Worm (Caenorhabditis elegans) whole organism, L2 larva: ENCODE measurements around the gene sqv-2.

ENCODE experiments used
- C34F6.9 ChIP-seq: fragments of 150-350 bp; optimal IDR thresholded peaks from 2 replicates; lab custom pipeline; 2014; ENCODE audit warnings: missing biosample characterization, missing genetic modification characterization
- F13H6.1 ChIP-seq: sonication (generic microtip); optimal IDR thresholded peaks from 2 replicates; lab custom pipeline; 2016; ENCODE audit warnings: missing genetic modification characterization, missing compliant biosample characterization
- R02D3.7 ChIP-seq: fragments of 150-350 bp; optimal IDR thresholded peaks from 2 replicates; lab custom pipeline; 2014; ENCODE audit warnings: missing biosample characterization, missing genetic modification characterization
- Y55F3AM.14 ChIP-seq: fragments of 200-800 bp; sonication (Bioruptor generic); optimal IDR thresholded peaks from 2 replicates; lab custom pipeline; 2018; ENCODE audit warnings: mild to moderate bottlenecking, missing genetic modification characterization, missing compliant biosample characterization
- ZK546.5 ChIP-seq: sonication (generic microtip); optimal IDR thresholded peaks from 2 replicates; lab custom pipeline; 2017; ENCODE audit warnings: missing biosample characterization, missing genetic modification characterization
- alr-1 ChIP-seq: fragments of 150-350 bp; optimal IDR thresholded peaks from 2 replicates; lab custom pipeline; 2014; ENCODE audit warnings: missing biosample characterization, missing genetic modification characterization
- aly-2 ChIP-seq: fragments of 150-350 bp; optimal IDR thresholded peaks from 2 replicates; lab custom pipeline; 2014; ENCODE audit warnings: missing biosample characterization, missing genetic modification characterization
- ama-1 ChIP-seq: fragments of 150-350 bp; optimal IDR thresholded peaks from 2 replicates; lab custom pipeline; 2018; ENCODE audit warnings: inconsistent platforms
- blmp-1 ChIP-seq: sonication (generic microtip); optimal IDR thresholded peaks from 2 replicates; lab custom pipeline; 2017; ENCODE audit warnings: missing genetic modification characterization, mild to moderate bottlenecking, missing compliant biosample characterization, antibody characterized with exemption, moderate library complexity; ENCODE audit not compliant: insufficient read depth
- ceh-16 ChIP-seq: fragments of 150-350 bp; optimal IDR thresholded peaks from 2 replicates; lab custom pipeline; 2014; ENCODE audit warnings: missing biosample characterization, missing genetic modification characterization
- ceh-82 ChIP-seq: fragments of 150-350 bp; optimal IDR thresholded peaks from 2 replicates; lab custom pipeline; 2014; ENCODE audit warnings: missing biosample characterization, missing genetic modification characterization
- crh-2 ChIP-seq: sonication (generic microtip); optimal IDR thresholded peaks from 2 replicates; lab custom pipeline; 2017; ENCODE audit warnings: missing biosample characterization, missing genetic modification characterization
- dmd-4 ChIP-seq: sonication (generic microtip); optimal IDR thresholded peaks from 2 replicates; lab custom pipeline; 2017; ENCODE audit warnings: missing biosample characterization, missing genetic modification characterization
- egl-27 ChIP-seq: sonication (generic microtip); optimal IDR thresholded peaks from 3 replicates; lab custom pipeline; 2017; ENCODE audit warnings: missing biosample characterization, missing genetic modification reagents, missing genetic modification characterization
- elt-1 ChIP-seq: fragments of 150-350 bp; optimal IDR thresholded peaks from 2 replicates; lab custom pipeline; 2014; ENCODE audit warnings: missing biosample characterization, missing genetic modification characterization
- elt-3 ChIP-seq: sonication (generic microtip); optimal IDR thresholded peaks from 2 replicates; lab custom pipeline; 2017; ENCODE audit warnings: missing biosample characterization, missing genetic modification characterization
- fos-1 ChIP-seq: fragments of 150-350 bp; optimal IDR thresholded peaks from 2 replicates; lab custom pipeline; 2014; ENCODE audit warnings: missing biosample characterization, missing genetic modification characterization
- gmeb-1 ChIP-seq: fragments of 150-350 bp; optimal IDR thresholded peaks from 2 replicates; lab custom pipeline; 2014; ENCODE audit warnings: missing biosample characterization, missing genetic modification characterization
- lin-11 ChIP-seq: fragments of 150-350 bp; sonication (generic microtip); optimal IDR thresholded peaks from 2 replicates; lab custom pipeline; 2014; ENCODE audit warnings: missing biosample characterization, missing genetic modification characterization, inconsistent platforms, mixed read lengths
- lin-13 ChIP-seq: fragments of 150-350 bp; optimal IDR thresholded peaks from 2 replicates; lab custom pipeline; 2014; ENCODE audit warnings: missing biosample characterization, missing genetic modification reagents, missing genetic modification characterization
- lin-39 ChIP-seq: fragments of 150-350 bp; optimal IDR thresholded peaks from 2 replicates; lab custom pipeline; 2014; ENCODE audit warnings: missing biosample characterization, missing genetic modification reagents, missing genetic modification characterization
- lsy-2 ChIP-seq, 2 experiments: fragments of 150-350 bp in 1 of 2; sonication (generic microtip) in 1 of 2; optimal IDR thresholded peaks; 2 replicates each; lab custom pipeline; 2014 to 2017; ENCODE audit warnings: missing biosample characterization in 2 of 2, missing genetic modification characterization in 2 of 2
- mab-5 ChIP-seq: fragments of 150-350 bp; optimal IDR thresholded peaks from 2 replicates; lab custom pipeline; 2014; ENCODE audit warnings: missing biosample characterization, missing genetic modification characterization
- mbf-1 ChIP-seq: sonication (generic microtip); optimal IDR thresholded peaks from 2 replicates; lab custom pipeline; 2017; ENCODE audit warnings: missing biosample characterization, missing genetic modification characterization
- mdl-1 ChIP-seq, 2 experiments: fragments of 150-350 bp in 1 of 2; sonication (generic microtip) in 1 of 2; optimal IDR thresholded peaks; 2 replicates each; lab custom pipeline; 2017; ENCODE audit warnings: missing biosample characterization in 2 of 2, missing genetic modification characterization in 2 of 2
- nhr-10 ChIP-seq: sonication (generic microtip); optimal IDR thresholded peaks from 2 replicates; lab custom pipeline; 2017; ENCODE audit warnings: missing biosample characterization, missing genetic modification characterization
- nhr-11 ChIP-seq: fragments of 150-350 bp; optimal IDR thresholded peaks from 2 replicates; lab custom pipeline; 2014; ENCODE audit warnings: missing biosample characterization, missing genetic modification characterization
- nhr-12 ChIP-seq: fragments of 150-350 bp; optimal IDR thresholded peaks from 2 replicates; lab custom pipeline; 2014; ENCODE audit warnings: missing biosample characterization, missing genetic modification characterization
- nhr-129 ChIP-seq: fragments of 150-350 bp; optimal IDR thresholded peaks from 2 replicates; lab custom pipeline; 2014; ENCODE audit warnings: missing biosample characterization, missing genetic modification characterization
- nhr-21 ChIP-seq: fragments of 150-350 bp; optimal IDR thresholded peaks from 2 replicates; lab custom pipeline; 2014; ENCODE audit warnings: missing biosample characterization, missing genetic modification characterization
- nhr-23 ChIP-seq: fragments of 150-350 bp; optimal IDR thresholded peaks from 2 replicates; lab custom pipeline; 2014; ENCODE audit warnings: missing biosample characterization, missing genetic modification reagents, missing genetic modification characterization
- nhr-237 ChIP-seq: fragments of 150-350 bp; optimal IDR thresholded peaks from 2 replicates; lab custom pipeline; 2014; ENCODE audit warnings: missing biosample characterization, missing genetic modification characterization
- nhr-25 ChIP-seq: fragments of 150-350 bp; sonication (generic microtip); optimal IDR thresholded peaks from 3 replicates; lab custom pipeline; 2014; ENCODE audit warnings: missing biosample characterization, missing genetic modification characterization
- nhr-6 ChIP-seq: fragments of 150-350 bp; optimal IDR thresholded peaks from 2 replicates; lab custom pipeline; 2014; ENCODE audit warnings: missing biosample characterization, missing genetic modification characterization
- nhr-77 ChIP-seq: fragments of 150-350 bp; optimal IDR thresholded peaks from 2 replicates; lab custom pipeline; 2014; ENCODE audit warnings: missing biosample characterization, missing genetic modification characterization
- peb-1 ChIP-seq: fragments of 150-350 bp; optimal IDR thresholded peaks from 2 replicates; lab custom pipeline; 2014; ENCODE audit warnings: missing biosample characterization, missing genetic modification characterization
- sem-4 ChIP-seq: fragments of 150-350 bp; optimal IDR thresholded peaks from 2 replicates; lab custom pipeline; 2014; ENCODE audit warnings: missing biosample characterization, missing genetic modification reagents, missing genetic modification characterization
- skn-1 ChIP-seq: sonication (generic microtip); optimal IDR thresholded peaks from 2 replicates; lab custom pipeline; 2017; ENCODE audit warnings: missing biosample characterization, missing genetic modification characterization
- sma-3 ChIP-seq: sonication (generic microtip); optimal IDR thresholded peaks from 2 replicates; lab custom pipeline; 2016; ENCODE audit warnings: missing genetic modification reagents, missing genetic modification characterization, missing compliant biosample characterization
- sma-9 ChIP-seq, 2 experiments: fragments of 150-350 bp in 1 of 2; sonication (generic microtip) in 1 of 2; optimal IDR thresholded peaks; 2 replicates each; lab custom pipeline; 2014 to 2016; ENCODE audit warnings: missing genetic modification characterization in 2 of 2, mild to moderate bottlenecking in 1 of 2, missing biosample characterization in 1 of 2, missing compliant biosample characterization in 1 of 2, missing genetic modification reagents in 1 of 2, moderate library complexity in 1 of 2
- snpc-4 ChIP-seq: fragments of 150-350 bp; optimal IDR thresholded peaks from 2 replicates; lab custom pipeline; 2014; ENCODE audit warnings: missing biosample characterization, missing genetic modification characterization
- unc-39 ChIP-seq: fragments of 150-350 bp; optimal IDR thresholded peaks from 2 replicates; lab custom pipeline; 2014; ENCODE audit warnings: missing biosample characterization, missing genetic modification characterization
- unc-55 ChIP-seq: fragments of 150-350 bp; sonication (generic microtip); optimal IDR thresholded peaks from 3 replicates; lab custom pipeline; 2014; ENCODE audit warnings: missing biosample characterization, missing genetic modification reagents, missing genetic modification characterization
- unc-62 ChIP-seq: fragments of 150-350 bp; optimal IDR thresholded peaks from 2 replicates; lab custom pipeline; 2014; ENCODE audit warnings: missing biosample characterization, missing genetic modification reagents, missing genetic modification characterization
- zag-1 ChIP-seq: fragments of 150-350 bp; optimal IDR thresholded peaks from 2 replicates; lab custom pipeline; 2014; ENCODE audit warnings: missing biosample characterization, missing genetic modification characterization
- ztf-1 ChIP-seq: fragments of 200-800 bp; sonication (Bioruptor generic); conservative IDR thresholded peaks from 2 replicates; pipeline ENCODE4 v1.3.6; 2022; ENCODE audit warnings: missing genetic modification characterization, missing compliant biosample characterization
- ztf-11 ChIP-seq: sonication (generic microtip); optimal IDR thresholded peaks from 2 replicates; lab custom pipeline; 2017; ENCODE audit warnings: missing biosample characterization, missing genetic modification characterization
- ztf-4 ChIP-seq: fragments of 150-350 bp; optimal IDR thresholded peaks from 2 replicates; lab custom pipeline; 2014; ENCODE audit warnings: missing biosample characterization, missing genetic modification characterization

Gene sqv-2

DNA sequence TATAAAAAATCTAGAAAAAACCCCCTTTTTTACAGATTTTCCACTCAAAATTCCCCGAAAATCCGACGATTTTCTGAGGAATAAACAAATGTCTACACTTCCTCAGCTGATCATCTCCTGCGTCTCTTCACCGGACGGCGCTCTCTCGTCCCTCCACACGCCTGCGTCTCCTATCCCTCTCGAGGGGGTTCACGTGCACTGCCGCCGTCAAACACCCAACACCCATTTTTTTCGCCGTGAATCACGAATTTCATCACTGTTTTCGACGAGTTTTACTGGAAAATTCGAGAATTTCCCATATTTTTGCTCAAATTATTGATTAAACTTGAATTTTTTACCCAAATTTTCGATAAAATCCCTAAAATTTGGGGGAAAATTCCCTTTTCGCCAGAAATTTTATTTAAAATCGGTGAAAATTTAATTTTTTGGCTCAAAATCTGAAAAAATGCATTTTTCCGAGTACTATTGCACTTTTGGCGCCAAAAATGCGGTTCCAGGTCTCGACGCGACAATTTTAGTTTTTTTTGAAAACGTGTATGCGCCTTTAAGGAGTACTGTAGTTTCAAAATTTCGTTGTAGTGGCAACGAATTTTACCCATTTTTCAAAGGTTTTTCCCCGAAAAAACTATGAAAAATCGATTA is 26.7 kb upstream of the sqv-2 start:
- TF ChIP-seq crh-2: peak; percentile 28
- TF ChIP-seq zag-1 (tag; lab: Kevin White, UChicago): no peak
- TF ChIP-seq nhr-129 (tag; lab: Kevin White, UChicago): peak; percentile 48
- no peak for TF ChIP-seq mab-5
- TF ChIP-seq elt-1 (tag; lab: Kevin White, UChicago): no peak
- no peak for TF ChIP-seq egl-27 (tag; lab: Kevin White, UChicago)
- TF ChIP-seq ceh-82 (tag; lab: Kevin White, UChicago): no peak
- no peak for TF ChIP-seq skn-1 (tag; lab: Kevin White, UChicago)
- TF ChIP-seq nhr-237: no peak
- TF ChIP-seq ama-1 (lab: Kevin White, UChicago): no peak
- no peak for TF ChIP-seq alr-1 (tag; lab: Kevin White, UChicago)
- TF ChIP-seq nhr-11 (tag; lab: Kevin White, UChicago): no peak
- peak; percentile 26 to 62 for TF ChIP-seq lsy-2 (tag; optimal IDR thresholded peaks at IDR 0.05; lab: Kevin White, UChicago)
- TF ChIP-seq mbf-1: no peak
- no peak for TF ChIP-seq nhr-10
- no peak for TF ChIP-seq nhr-23 (tag; lab: Kevin White, UChicago)
- TF ChIP-seq blmp-1 (tag; lab: Kevin White, UChicago): no peak
- peak; percentile 6 for TF ChIP-seq lin-11 (tag; lab: Kevin White, UChicago)
- no peak for TF ChIP-seq nhr-12 (tag; lab: Kevin White, UChicago)
- no peak for TF ChIP-seq ceh-16 (tag; lab: Kevin White, UChicago)
- TF ChIP-seq ztf-1 (GFP tag; lab: Robert Waterston, UW): no peak
- no peak for TF ChIP-seq nhr-77 (tag; lab: Kevin White, UChicago)
- TF ChIP-seq elt-3 (tag; lab: Kevin White, UChicago): no peak
- TF ChIP-seq nhr-6 (tag; lab: Kevin White, UChicago): no peak
- TF ChIP-seq ztf-4 (tag; lab: Kevin White, UChicago): no peak
- TF ChIP-seq sma-9 (GFP tag; optimal IDR thresholded peaks at IDR 0.05; lab: Kevin White, UChicago): peak; percentile 52
- no peak for TF ChIP-seq sma-9 (tag; optimal IDR thresholded peaks at IDR 0.05; lab: Kevin White, UChicago)
- TF ChIP-seq lin-39 (tag; lab: Kevin White, UChicago): no peak
- TF ChIP-seq sma-3: peak; percentile 15
- TF ChIP-seq ZK546.5: no peak
- TF ChIP-seq nhr-21 (tag; lab: Kevin White, UChicago): no peak
- TF ChIP-seq nhr-25 (tag; lab: Kevin White, UChicago): peak; percentile 35
- TF ChIP-seq unc-39 (tag; lab: Kevin White, UChicago): no peak
- TF ChIP-seq aly-2: no peak
- peak; percentile 27 for TF ChIP-seq gmeb-1 (tag; lab: Kevin White, UChicago)
- TF ChIP-seq lin-13 (GFP tag; lab: Kevin White, UChicago): peak; percentile 1
- TF ChIP-seq fos-1 (tag; lab: Kevin White, UChicago): peak; percentile 61
- peak; percentile 70 to 82 for TF ChIP-seq mdl-1 (tag; optimal IDR thresholded peaks at IDR 0.05; lab: Kevin White, UChicago)
- TF ChIP-seq dmd-4 (tag; lab: Kevin White, UChicago): no peak
- peak; percentile 7 for TF ChIP-seq F13H6.1 (tag; lab: Kevin White, UChicago)
- TF ChIP-seq snpc-4 (tag; lab: Kevin White, UChicago): no peak
- no peak for TF ChIP-seq unc-62 (GFP tag; lab: Kevin White, UChicago)
- no peak for TF ChIP-seq R02D3.7
- TF ChIP-seq unc-55 (GFP tag; lab: Kevin White, UChicago): peak; percentile 64
- TF ChIP-seq sem-4: no peak
- no peak for TF ChIP-seq ztf-11
- no peak for TF ChIP-seq Y55F3AM.14
- no peak for TF ChIP-seq peb-1
- peak; percentile 80 for TF ChIP-seq C34F6.9
